Worm (Caenorhabditis elegans): ENCODE results near the gene F49E12.8.

The F49E12.8 gene

ce11 chrII:8369059-8369458 lies 25.0 kb downstream of the F49E12.8 start, which contains the start of gene amt-3:
Gene amt-3 (minus strand): TSS chrII:8369159.
- TF ChIP-seq flt-1 (GFP tag; IDR thresholded peaks at IDR 0.05) (no peak), T22C8.4 (GFP tag; IDR thresholded peaks at IDR 0.05) (no peak), cog-1 (tag; optimal IDR thresholded peaks at IDR 0.05) (no peak), ztf-23 (GFP tag; IDR thresholded peaks at IDR 0.05) (no peak), tab-1 (GFP tag; IDR thresholded peaks at IDR 0.05) (no peak), ztf-29 (GFP tag; IDR thresholded peaks at IDR 0.05) (no peak), ref-1 (GFP tag; conservative IDR thresholded peaks at IDR 0.05) (no peak), med-1 (GFP tag; optimal IDR thresholded peaks at IDR 0.05; ENCODE audit: insufficient read depth) (no peak), klf-2 (GFP tag; conservative IDR thresholded peaks at IDR 0.05) (no peak)

- TF ChIP-seq tab-1 (GFP tag; IDR thresholded peaks at IDR 0.05) (0 out of 2 replicates have a peak, but pooled peaks have one; percentile 62), T22C8.4 (GFP tag; IDR thresholded peaks at IDR 0.05) (no peak)
Measured at ce11 chrII:8360453-8360852, 33.7 kb downstream of the F49E12.8 start, which contains the start of gene M195.2. Gene M195.2 (plus strand): TSS chrII:8360753.

- TF ChIP-seq klf-2 (GFP tag; conservative IDR thresholded peaks at IDR 0.05) (no peak), tab-1 (GFP tag; IDR thresholded peaks at IDR 0.05) (no peak), flt-1 (GFP tag; IDR thresholded peaks at IDR 0.05) (no peak), T22C8.4 (GFP tag; IDR thresholded peaks at IDR 0.05) (no peak), cog-1 (tag; optimal IDR thresholded peaks at IDR 0.05) (no peak), ztf-23 (GFP tag; IDR thresholded peaks at IDR 0.05) (no peak), ztf-29 (GFP tag; IDR thresholded peaks at IDR 0.05) (no peak), med-1 (GFP tag; optimal IDR thresholded peaks at IDR 0.05; ENCODE audit: insufficient read depth) (no peak), ref-1 (GFP tag; conservative IDR thresholded peaks at IDR 0.05) (no peak)
Measured at ce11 chrII:8359350-8359749, 34.8 kb downstream of the F49E12.8 start, which contains the start of gene col-77. Gene col-77 (minus strand): TSS chrII:8359381.

DNA sequence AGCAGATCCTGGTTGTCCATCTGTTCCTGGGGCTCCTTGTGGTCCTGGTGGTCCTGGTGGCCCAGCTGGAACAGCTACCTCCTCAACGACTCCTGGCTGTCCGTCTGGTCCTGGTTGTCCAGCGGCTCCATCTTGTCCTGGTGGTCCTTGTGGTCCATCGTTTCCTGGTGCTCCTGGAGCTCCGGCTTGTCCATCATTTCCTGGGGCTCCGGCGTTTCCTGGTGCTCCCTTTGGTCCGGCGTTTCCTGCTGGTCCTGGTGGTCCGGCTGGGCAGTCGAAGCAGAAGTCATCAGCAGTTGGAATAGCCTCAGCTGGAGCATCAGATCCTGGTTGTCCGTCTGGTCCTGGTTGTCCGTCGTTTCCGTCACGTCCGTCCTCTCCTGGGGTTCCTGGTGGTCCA lies 35.6 kb downstream of the F49E12.8 start:
- TF ChIP-seq ztf-29 (GFP tag; IDR thresholded peaks at IDR 0.05) (no peak), ztf-23 (GFP tag; IDR thresholded peaks at IDR 0.05) (no peak), ref-1 (GFP tag; conservative IDR thresholded peaks at IDR 0.05) (no peak), T22C8.4 (GFP tag; IDR thresholded peaks at IDR 0.05) (no peak), flt-1 (GFP tag; IDR thresholded peaks at IDR 0.05) (no peak), med-1 (GFP tag; optimal IDR thresholded peaks at IDR 0.05; ENCODE audit: insufficient read depth) (no peak), klf-2 (GFP tag; conservative IDR thresholded peaks at IDR 0.05) (no peak), tab-1 (GFP tag; IDR thresholded peaks at IDR 0.05) (no peak), cog-1 (tag; optimal IDR thresholded peaks at IDR 0.05) (no peak)

DNA sequence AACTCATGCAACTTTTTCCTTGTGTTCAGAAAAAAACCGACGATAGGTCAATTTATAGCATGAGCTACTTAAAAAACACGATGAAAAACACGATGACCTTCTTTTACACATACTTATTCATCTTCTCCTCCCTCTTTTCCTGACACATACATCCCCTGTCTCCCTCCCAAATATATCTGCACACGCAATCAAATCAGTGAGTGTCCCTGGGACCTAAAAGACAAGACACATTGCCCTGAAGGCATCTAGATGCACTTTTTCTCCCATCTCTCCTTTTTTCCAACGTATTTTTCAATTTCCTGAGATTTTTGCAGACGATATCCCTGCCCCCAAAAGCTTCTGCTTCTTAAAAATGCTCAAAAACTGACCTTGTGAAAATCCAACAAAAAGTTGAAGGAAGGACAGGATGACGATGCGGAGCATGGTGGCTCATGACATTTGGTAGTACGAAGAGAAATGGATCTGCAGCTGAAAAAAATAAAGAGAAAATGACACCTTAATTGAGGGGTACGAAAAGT lies 39.8 kb downstream of the F49E12.8 start, which contains the start of gene C26D10.6:
TSS of gene C26D10.6 (minus strand) at position 468 of the 518 bp plus-strand sequence.
- TF ChIP-seq flt-1 (GFP tag; IDR thresholded peaks at IDR 0.05) (no peak), tab-1 (GFP tag; IDR thresholded peaks at IDR 0.05) (no peak)

DNA sequence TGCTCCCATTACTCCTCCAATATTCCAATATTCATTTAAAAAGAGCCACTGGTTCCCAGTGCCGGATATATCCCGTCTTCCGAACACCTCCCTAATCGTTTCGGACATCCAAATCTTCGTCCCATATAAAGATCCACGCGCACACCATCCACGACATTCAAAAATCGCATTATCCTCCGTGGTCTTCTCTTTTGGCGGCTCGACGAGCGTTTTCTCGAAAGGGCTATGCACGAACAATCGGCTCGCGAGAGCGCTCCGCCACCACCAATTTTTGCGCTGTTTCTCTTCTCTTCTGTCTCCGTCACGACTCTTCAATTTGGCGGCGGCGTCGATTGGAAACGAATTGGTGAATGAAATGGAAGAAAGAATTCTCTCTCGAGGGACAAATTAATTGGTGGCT lies 40.8 kb downstream of the F49E12.8 start:
- TF ChIP-seq ref-1 (GFP tag; conservative IDR thresholded peaks at IDR 0.05) (no peak), med-1 (GFP tag; optimal IDR thresholded peaks at IDR 0.05; ENCODE audit: insufficient read depth) (no peak), cog-1 (tag; optimal IDR thresholded peaks at IDR 0.05) (no peak), flt-1 (GFP tag; IDR thresholded peaks at IDR 0.05) (no peak), tab-1 (GFP tag; IDR thresholded peaks at IDR 0.05) (no peak), ztf-29 (GFP tag; IDR thresholded peaks at IDR 0.05) (no peak), ztf-23 (GFP tag; IDR thresholded peaks at IDR 0.05) (no peak), T22C8.4 (GFP tag; IDR thresholded peaks at IDR 0.05) (no peak), klf-2 (GFP tag; conservative IDR thresholded peaks at IDR 0.05) (no peak)

ce11 chrII:8346384-8346783 lies 47.7 kb downstream of the F49E12.8 start, which contains the start of gene eff-1:
Gene eff-1 (plus strand): TSS chrII:8346684.
- no peak for TF ChIP-seq ztf-29 (GFP tag; IDR thresholded peaks at IDR 0.05)
- TF ChIP-seq cog-1 (tag; optimal IDR thresholded peaks at IDR 0.05), result no peak
- no peak for TF ChIP-seq med-1 (GFP tag; optimal IDR thresholded peaks at IDR 0.05; ENCODE audit: insufficient read depth)
- TF ChIP-seq tab-1 (GFP tag; IDR thresholded peaks at IDR 0.05), result no peak
- no peak for TF ChIP-seq flt-1 (GFP tag; IDR thresholded peaks at IDR 0.05)
- TF ChIP-seq T22C8.4 (GFP tag; IDR thresholded peaks at IDR 0.05), result no peak
- TF ChIP-seq ztf-23 (GFP tag; IDR thresholded peaks at IDR 0.05), result no peak
- no peak for TF ChIP-seq ref-1 (GFP tag; conservative IDR thresholded peaks at IDR 0.05)
- no peak for TF ChIP-seq klf-2 (GFP tag; conservative IDR thresholded peaks at IDR 0.05)

DNA sequence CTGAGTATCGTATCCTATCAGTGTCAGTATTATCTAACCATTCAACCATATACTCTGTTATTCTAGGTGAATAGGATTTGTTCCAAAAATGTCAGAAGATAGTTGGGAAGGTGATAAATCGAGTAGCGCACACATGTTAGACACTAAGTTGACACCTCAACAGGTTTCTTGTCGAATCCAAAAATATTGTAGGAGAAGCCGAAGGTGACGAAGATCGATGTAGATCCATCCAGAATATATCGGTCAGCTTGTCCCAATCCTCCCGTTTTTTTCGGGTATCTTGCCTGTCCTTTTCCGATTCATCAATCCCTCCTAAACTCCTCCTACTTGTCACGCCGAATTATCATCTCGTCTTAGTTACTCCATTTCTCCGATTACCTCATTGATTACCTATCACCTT lies 48.5 kb downstream of the F49E12.8 start:
- TF ChIP-seq flt-1 (GFP tag; IDR thresholded peaks at IDR 0.05) (no peak), med-1 (GFP tag; optimal IDR thresholded peaks at IDR 0.05; ENCODE audit: insufficient read depth) (no peak), tab-1 (GFP tag; IDR thresholded peaks at IDR 0.05) (no peak), cog-1 (tag; optimal IDR thresholded peaks at IDR 0.05) (no peak)

DNA sequence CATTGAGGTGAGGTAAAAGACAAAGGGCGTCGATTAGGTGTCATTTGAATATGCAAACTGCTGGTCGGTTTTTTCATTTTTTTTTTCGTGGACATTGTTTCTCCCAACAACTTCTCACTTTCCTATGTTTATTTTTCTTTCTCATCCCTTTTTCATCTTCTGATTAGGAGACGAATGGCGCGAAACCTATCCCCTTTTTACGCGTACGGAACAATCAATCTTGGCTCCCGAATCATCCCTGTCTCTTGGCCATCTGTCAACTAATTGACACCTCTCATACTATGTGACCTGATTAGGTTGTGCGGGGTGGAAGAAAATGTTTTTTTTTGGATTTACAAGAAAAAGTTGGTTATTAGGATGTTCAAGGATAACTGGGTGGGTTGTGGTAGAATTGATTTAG lies 49.3 kb downstream of the F49E12.8 start:
- TF ChIP-seq klf-2 (GFP tag; conservative IDR thresholded peaks at IDR 0.05) (no peak), T22C8.4 (GFP tag; IDR thresholded peaks at IDR 0.05) (no peak), cog-1 (tag; optimal IDR thresholded peaks at IDR 0.05) (no peak), flt-1 (GFP tag; IDR thresholded peaks at IDR 0.05) (no peak), med-1 (GFP tag; optimal IDR thresholded peaks at IDR 0.05; ENCODE audit: insufficient read depth) (no peak), tab-1 (GFP tag; IDR thresholded peaks at IDR 0.05) (no peak), ztf-29 (GFP tag; IDR thresholded peaks at IDR 0.05) (no peak), ztf-23 (GFP tag; IDR thresholded peaks at IDR 0.05) (no peak), ref-1 (GFP tag; conservative IDR thresholded peaks at IDR 0.05) (no peak)

Data from whole organism, midembryonic.